Fruit fly (Drosophila melanogaster) Kc167 (cell line): ENCODE results near the gene CG18404.

Experiments used
- Sin3A ChIP-seq: fragments of >200 bp; optimal IDR thresholded peaks from 2 replicates; lab custom pipeline; 2018; ENCODE audit warnings: missing external identifiers
- psq ChIP-seq: fragments of >200 bp; optimal IDR thresholded peaks from 2 replicates; lab custom pipeline; 2017; ENCODE audit warnings: missing external identifiers

DNA sequence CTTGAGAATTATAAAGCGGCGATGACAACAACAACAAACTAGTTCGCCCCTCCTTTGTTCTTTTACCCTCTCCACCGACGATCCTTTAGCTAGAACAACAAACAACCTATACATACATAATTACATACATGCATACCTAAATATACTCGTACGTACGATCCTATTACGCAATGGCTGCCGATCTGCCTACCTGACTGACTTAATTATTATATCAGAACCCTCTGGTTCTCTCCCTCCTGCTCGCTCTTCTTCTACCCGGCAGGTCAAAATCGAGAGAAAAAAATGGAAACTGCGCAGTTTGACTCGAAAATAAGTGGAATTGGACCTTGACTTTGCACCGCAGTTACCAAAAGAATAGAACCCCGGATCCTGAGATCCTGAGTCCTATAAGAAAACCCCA, 23.0 kb downstream of the CG18404 start:
- TF ChIP-seq psq (lab: Kevin White, UChicago) (no peak), Sin3A (lab: Kevin White, UChicago) (no peak)
